Worm (Caenorhabditis elegans) whole organism, L4 larva: ENCODE results near the gene nspd-6.

Source experiments
- F10B5.3 ChIP-seq: sonication (generic microtip); optimal IDR thresholded peaks from 2 replicates; lab custom pipeline; 2016; ENCODE audit warnings: mild to moderate bottlenecking, missing genetic modification characterization, missing compliant biosample characterization
- T20F7.1 ChIP-seq: fragments of 200-800 bp; sonication (Bioruptor generic); optimal IDR thresholded peaks from 2 replicates; lab custom pipeline; 2018; ENCODE audit warnings: mild to moderate bottlenecking, missing genetic modification characterization, missing compliant biosample characterization
- ZK337.2 ChIP-seq: fragments of 200-800 bp; sonication (Bioruptor generic); IDR thresholded peaks from 2 replicates; pipeline ENCODE4 v1.3.6; 2022; ENCODE audit warnings: missing genetic modification reagents, missing genetic modification characterization, missing compliant biosample characterization
- aha-1 ChIP-seq: fragments of 150-350 bp; peaks from one replicate; lab custom pipeline; 2014; ENCODE audit warnings: missing biosample characterization, missing genetic modification characterization
- ceh-20 ChIP-seq: fragments of 200-800 bp; sonication (Bioruptor generic); IDR thresholded peaks from 2 replicates; pipeline ENCODE4 v1.3.6; 2022; ENCODE audit warnings: missing genetic modification reagents, missing genetic modification characterization, missing compliant biosample characterization
- ceh-62 ChIP-seq: sonication (generic microtip); optimal IDR thresholded peaks from 2 replicates; lab custom pipeline; 2017; ENCODE audit warnings: missing biosample characterization, missing genetic modification characterization
- daf-12 ChIP-seq: fragments of 150-350 bp; optimal IDR thresholded peaks from 2 replicates; lab custom pipeline; 2014; ENCODE audit warnings: missing biosample characterization, missing genetic modification reagents, missing genetic modification characterization
- daf-16 ChIP-seq, 3 experiments: sonication (generic microtip); optimal IDR thresholded peaks; 2 replicates each; lab custom pipeline; 2016 to 2017; ENCODE audit warnings: missing genetic modification characterization in 3 of 3, missing genetic modification reagents in 3 of 3, mild to moderate bottlenecking in 2 of 3, missing compliant biosample characterization in 2 of 3, missing biosample characterization in 1 of 3, moderate library complexity in 1 of 3
- dmd-6 ChIP-seq: fragments of 200-800 bp; sonication (Bioruptor generic); IDR thresholded peaks from 2 replicates; pipeline ENCODE4 v1.3.6; 2022; ENCODE audit warnings: missing genetic modification reagents, missing genetic modification characterization, missing compliant biosample characterization
- dpl-1 ChIP-seq: fragments of 150-350 bp; optimal IDR thresholded peaks from 2 replicates; lab custom pipeline; 2014; ENCODE audit warnings: missing biosample characterization, missing genetic modification reagents, missing genetic modification characterization
- dve-1 ChIP-seq: sonication (generic microtip); optimal IDR thresholded peaks from 2 replicates; lab custom pipeline; 2017; ENCODE audit warnings: antibody characterized with exemption, mild to moderate bottlenecking, missing genetic modification characterization, missing compliant biosample characterization; ENCODE audit not compliant: insufficient read depth
- hif-1 ChIP-seq, 2 experiments: sonication (generic microtip); optimal IDR thresholded peaks; 2 replicates each; lab custom pipeline; 2016 to 2017; ENCODE audit warnings: missing compliant biosample characterization in 2 of 2, missing genetic modification characterization in 2 of 2, missing genetic modification reagents in 2 of 2, missing genotype in 2 of 2, mild to moderate bottlenecking in 1 of 2
- hlh-11 ChIP-seq: fragments of 200-800 bp; sonication (Bioruptor generic); optimal IDR thresholded peaks from 2 replicates; lab custom pipeline; 2018; ENCODE audit warnings: mild to moderate bottlenecking, missing genetic modification characterization, missing compliant biosample characterization
- hlh-30 ChIP-seq: sonication (generic microtip); optimal IDR thresholded peaks from 2 replicates; lab custom pipeline; 2017; ENCODE audit warnings: antibody characterized with exemption, mild to moderate bottlenecking, missing genetic modification characterization, missing compliant biosample characterization; ENCODE audit not compliant: insufficient read depth
- lin-1 ChIP-seq: fragments of 200-800 bp; sonication (Bioruptor generic); IDR thresholded peaks from 2 replicates; pipeline ENCODE4 v1.3.6; 2022; ENCODE audit warnings: missing genetic modification reagents, missing genetic modification characterization, missing compliant biosample characterization
- lir-3 ChIP-seq: sonication (generic microtip); optimal IDR thresholded peaks from 2 replicates; lab custom pipeline; 2016; ENCODE audit warnings: mild to moderate bottlenecking, missing genetic modification characterization, missing compliant biosample characterization
- lsy-2 ChIP-seq, 2 experiments: fragments of 150-350 bp in 1 of 2; sonication (generic microtip) in 1 of 2; optimal IDR thresholded peaks; 2 replicates each; lab custom pipeline; 2014 to 2017; ENCODE audit warnings: missing biosample characterization in 2 of 2, missing genetic modification characterization in 2 of 2
- madf-5 ChIP-seq, 2 experiments: fragments of 200-800 bp; sonication (Bioruptor generic); IDR thresholded peaks; 2 replicates each; pipeline ENCODE4 v1.3.6; 2022; ENCODE audit warnings: missing compliant biosample characterization in 2 of 2, missing genetic modification characterization in 2 of 2
- mxl-3 ChIP-seq: fragments of 200-800 bp; sonication (Bioruptor generic); optimal IDR thresholded peaks from 2 replicates; lab custom pipeline; 2018; ENCODE audit warnings: mild to moderate bottlenecking, missing genetic modification characterization, missing compliant biosample characterization
- nhr-11 ChIP-seq: fragments of 150-350 bp; optimal IDR thresholded peaks from 2 replicates; lab custom pipeline; 2014; ENCODE audit warnings: missing biosample characterization, missing genetic modification characterization
- nhr-25 ChIP-seq: sonication (generic microtip); optimal IDR thresholded peaks from 2 replicates; lab custom pipeline; 2017; ENCODE audit warnings: missing genetic modification characterization, mild to moderate bottlenecking, missing compliant biosample characterization, antibody characterized with exemption, moderate library complexity, borderline replicate concordance; ENCODE audit not compliant: insufficient read depth
- nhr-28 ChIP-seq: fragments of 150-350 bp; optimal IDR thresholded peaks from 2 replicates; lab custom pipeline; 2014; ENCODE audit warnings: missing biosample characterization, missing genetic modification characterization
- nhr-77 ChIP-seq: fragments of 150-350 bp; optimal IDR thresholded peaks from 2 replicates; lab custom pipeline; 2014; ENCODE audit warnings: missing biosample characterization, missing genetic modification characterization
- pqm-1 ChIP-seq: sonication (generic microtip); optimal IDR thresholded peaks from 2 replicates; lab custom pipeline; 2017; ENCODE audit warnings: missing biosample characterization, missing genetic modification characterization
- snpc-4 ChIP-seq: fragments of 150-350 bp; optimal IDR thresholded peaks from 2 replicates; lab custom pipeline; 2014; ENCODE audit warnings: missing biosample characterization, missing genetic modification characterization
- spr-1 ChIP-seq: sonication (generic microtip); optimal IDR thresholded peaks from 2 replicates; lab custom pipeline; 2016; ENCODE audit warnings: mild to moderate bottlenecking, missing genetic modification characterization, missing compliant biosample characterization
- zag-1 ChIP-seq: fragments of 150-350 bp; optimal IDR thresholded peaks from 2 replicates; lab custom pipeline; 2014; ENCODE audit warnings: missing biosample characterization, missing genetic modification characterization
- zfp-3 ChIP-seq: fragments of 200-800 bp; sonication (Bioruptor generic); conservative IDR thresholded peaks from 2 replicates; pipeline ENCODE4 v1.3.6; 2022; ENCODE audit warnings: missing genetic modification reagents, missing genetic modification characterization, missing compliant biosample characterization

The nspd-6 gene

DNA sequence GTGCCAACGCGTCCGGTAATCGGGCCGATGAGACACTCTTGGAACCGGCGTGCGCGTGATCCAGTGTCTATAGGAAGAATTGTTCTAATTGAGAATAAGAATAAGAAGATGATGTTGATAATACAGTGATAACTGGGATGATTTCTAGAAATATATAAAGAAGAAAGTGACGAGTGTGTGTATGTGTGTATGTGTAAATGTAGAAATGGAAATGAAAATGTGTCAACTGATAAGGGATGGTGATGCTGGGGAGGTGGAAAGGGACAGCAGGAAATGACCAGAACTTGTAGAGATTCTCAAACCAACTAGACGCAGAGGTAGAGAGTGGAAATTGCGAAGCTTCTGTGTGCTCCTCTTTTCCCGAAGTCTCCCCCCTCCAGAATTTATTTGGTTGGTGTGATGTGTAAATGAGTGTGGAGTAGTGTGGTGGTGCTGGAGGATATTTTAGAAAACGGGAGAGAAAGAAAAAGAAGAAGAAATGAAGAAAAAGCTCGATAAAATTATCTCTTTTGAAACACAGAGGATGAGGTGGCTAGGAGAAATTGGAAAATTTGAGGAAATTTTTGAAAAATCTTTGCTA, 31.6 kb downstream of the nspd-6 start:
- TF ChIP-seq pqm-1 (tag; lab: Kevin White, UChicago) (peak; percentile 80), T20F7.1 (GFP tag; lab: Kevin White, UChicago) (no peak), nhr-28 (tag; lab: Kevin White, UChicago) (peak; percentile 69), daf-16 (GFP tag; optimal IDR thresholded peaks at IDR 0.05; lab: Kevin White, UChicago) (no peak), daf-16 (tag; optimal IDR thresholded peaks at IDR 0.05; lab: Kevin White, UChicago) (peak; percentile 61), ZK337.2 (GFP tag; lab: Robert Waterston, UW) (no peak), nhr-11 (tag; lab: Kevin White, UChicago) (peak; percentile 6), lsy-2 (tag; optimal IDR thresholded peaks at IDR 0.05; lab: Kevin White, UChicago) (peak in 1 of 2 experiments; percentile 15), hif-1 (tag; optimal IDR thresholded peaks at IDR 0.05; lab: Kevin White, UChicago) (peak in 1 of 2 experiments; percentile 37), aha-1 (tag; lab: Kevin White, UChicago) (peak; percentile 81), mxl-3 (GFP tag; lab: Kevin White, UChicago) (peak; percentile 54), hlh-30 (tag; lab: Kevin White, UChicago) (peak; percentile 57), dve-1 (peak; percentile 29), spr-1 (tag; lab: Kevin White, UChicago) (no peak), daf-12 (no peak), hlh-11 (peak; percentile 62), nhr-25 (no peak), snpc-4 (tag; lab: Kevin White, UChicago) (no peak), zag-1 (no peak), dmd-6 (GFP tag; lab: Robert Waterston, UW) (peak; percentile 34; the same call in 1 of the 2 replicates), nhr-77 (tag; lab: Kevin White, UChicago) (peak; percentile 47), F10B5.3 (tag; lab: Kevin White, UChicago) (no peak), ceh-62 (tag; lab: Kevin White, UChicago) (no peak)

ce11 chrIV:5131781-5132180, 33.7 kb downstream of the nspd-6 start:
- no peak for TF ChIP-seq dpl-1 (GFP tag; lab: Kevin White, UChicago)
- no peak for TF ChIP-seq lir-3
- no peak for TF ChIP-seq lin-1 (GFP tag; lab: Robert Waterston, UW)

ce11 chrIV:5121995-5122394, 43.5 kb downstream of the nspd-6 start, which contains the start of gene tkr-3:
Gene tkr-3 (minus strand): TSS chrIV:5122095.
- TF ChIP-seq ceh-20 (no peak), lsy-2 (tag; optimal IDR thresholded peaks at IDR 0.05; lab: Kevin White, UChicago) (no peak), zfp-3 (no peak), madf-5 (GFP tag; IDR thresholded peaks at IDR 0.05; lab: Robert Waterston, UW) (0 out of 4 replicates have a peak, but pooled peaks of 1 of the 2 experiments have one; percentile 48)
- TF ChIP-seq, all 104 proteins: peak for 1
